Worm (Caenorhabditis elegans) whole organism, L2 larva: Measurements from ENCODE around the gene fbxa-81.
A peak's percentile ranks its signal among the peaks of the same experiment; 100 is the strongest.

Experiments used
- C34F6.9 ChIP-seq: fragments of 150-350 bp; optimal IDR thresholded peaks from 2 replicates; lab custom pipeline; 2014; ENCODE audit warnings: missing biosample characterization, missing genetic modification characterization
- F13H6.1 ChIP-seq: sonication (generic microtip); optimal IDR thresholded peaks from 2 replicates; lab custom pipeline; 2016; ENCODE audit warnings: missing genetic modification characterization, missing compliant biosample characterization
- R02D3.7 ChIP-seq: fragments of 150-350 bp; optimal IDR thresholded peaks from 2 replicates; lab custom pipeline; 2014; ENCODE audit warnings: missing biosample characterization, missing genetic modification characterization
- Y55F3AM.14 ChIP-seq: fragments of 200-800 bp; sonication (Bioruptor generic); optimal IDR thresholded peaks from 2 replicates; lab custom pipeline; 2018; ENCODE audit warnings: mild to moderate bottlenecking, missing genetic modification characterization, missing compliant biosample characterization
- ZK546.5 ChIP-seq: sonication (generic microtip); optimal IDR thresholded peaks from 2 replicates; lab custom pipeline; 2017; ENCODE audit warnings: missing biosample characterization, missing genetic modification characterization
- alr-1 ChIP-seq: fragments of 150-350 bp; optimal IDR thresholded peaks from 2 replicates; lab custom pipeline; 2014; ENCODE audit warnings: missing biosample characterization, missing genetic modification characterization
- aly-2 ChIP-seq: fragments of 150-350 bp; optimal IDR thresholded peaks from 2 replicates; lab custom pipeline; 2014; ENCODE audit warnings: missing biosample characterization, missing genetic modification characterization
- ama-1 ChIP-seq: fragments of 150-350 bp; optimal IDR thresholded peaks from 2 replicates; lab custom pipeline; 2018; ENCODE audit warnings: inconsistent platforms
- blmp-1 ChIP-seq: sonication (generic microtip); optimal IDR thresholded peaks from 2 replicates; lab custom pipeline; 2017; ENCODE audit warnings: missing genetic modification characterization, mild to moderate bottlenecking, missing compliant biosample characterization, antibody characterized with exemption, moderate library complexity; ENCODE audit not compliant: insufficient read depth
- ceh-16 ChIP-seq: fragments of 150-350 bp; optimal IDR thresholded peaks from 2 replicates; lab custom pipeline; 2014; ENCODE audit warnings: missing biosample characterization, missing genetic modification characterization
- ceh-82 ChIP-seq: fragments of 150-350 bp; optimal IDR thresholded peaks from 2 replicates; lab custom pipeline; 2014; ENCODE audit warnings: missing biosample characterization, missing genetic modification characterization
- crh-2 ChIP-seq: sonication (generic microtip); optimal IDR thresholded peaks from 2 replicates; lab custom pipeline; 2017; ENCODE audit warnings: missing biosample characterization, missing genetic modification characterization
- dmd-4 ChIP-seq: sonication (generic microtip); optimal IDR thresholded peaks from 2 replicates; lab custom pipeline; 2017; ENCODE audit warnings: missing biosample characterization, missing genetic modification characterization
- egl-27 ChIP-seq: sonication (generic microtip); optimal IDR thresholded peaks from 3 replicates; lab custom pipeline; 2017; ENCODE audit warnings: missing biosample characterization, missing genetic modification reagents, missing genetic modification characterization
- elt-3 ChIP-seq: sonication (generic microtip); optimal IDR thresholded peaks from 2 replicates; lab custom pipeline; 2017; ENCODE audit warnings: missing biosample characterization, missing genetic modification characterization
- fos-1 ChIP-seq: fragments of 150-350 bp; optimal IDR thresholded peaks from 2 replicates; lab custom pipeline; 2014; ENCODE audit warnings: missing biosample characterization, missing genetic modification characterization
- gmeb-1 ChIP-seq: fragments of 150-350 bp; optimal IDR thresholded peaks from 2 replicates; lab custom pipeline; 2014; ENCODE audit warnings: missing biosample characterization, missing genetic modification characterization
- lin-11 ChIP-seq: fragments of 150-350 bp; sonication (generic microtip); optimal IDR thresholded peaks from 2 replicates; lab custom pipeline; 2014; ENCODE audit warnings: missing biosample characterization, missing genetic modification characterization, inconsistent platforms, mixed read lengths
- lin-13 ChIP-seq: fragments of 150-350 bp; optimal IDR thresholded peaks from 2 replicates; lab custom pipeline; 2014; ENCODE audit warnings: missing biosample characterization, missing genetic modification reagents, missing genetic modification characterization
- lin-39 ChIP-seq: fragments of 150-350 bp; optimal IDR thresholded peaks from 2 replicates; lab custom pipeline; 2014; ENCODE audit warnings: missing biosample characterization, missing genetic modification reagents, missing genetic modification characterization
- lsy-2 ChIP-seq, 2 experiments: fragments of 150-350 bp in 1 of 2; sonication (generic microtip) in 1 of 2; optimal IDR thresholded peaks; 2 replicates each; lab custom pipeline; 2014 to 2017; ENCODE audit warnings: missing biosample characterization in 2 of 2, missing genetic modification characterization in 2 of 2
- mab-5 ChIP-seq: fragments of 150-350 bp; optimal IDR thresholded peaks from 2 replicates; lab custom pipeline; 2014; ENCODE audit warnings: missing biosample characterization, missing genetic modification characterization
- mbf-1 ChIP-seq: sonication (generic microtip); optimal IDR thresholded peaks from 2 replicates; lab custom pipeline; 2017; ENCODE audit warnings: missing biosample characterization, missing genetic modification characterization
- mdl-1 ChIP-seq, 2 experiments: fragments of 150-350 bp in 1 of 2; sonication (generic microtip) in 1 of 2; optimal IDR thresholded peaks; 2 replicates each; lab custom pipeline; 2017; ENCODE audit warnings: missing biosample characterization in 2 of 2, missing genetic modification characterization in 2 of 2
- nhr-10 ChIP-seq: sonication (generic microtip); optimal IDR thresholded peaks from 2 replicates; lab custom pipeline; 2017; ENCODE audit warnings: missing biosample characterization, missing genetic modification characterization
- nhr-11 ChIP-seq: fragments of 150-350 bp; optimal IDR thresholded peaks from 2 replicates; lab custom pipeline; 2014; ENCODE audit warnings: missing biosample characterization, missing genetic modification characterization
- nhr-12 ChIP-seq: fragments of 150-350 bp; optimal IDR thresholded peaks from 2 replicates; lab custom pipeline; 2014; ENCODE audit warnings: missing biosample characterization, missing genetic modification characterization
- nhr-129 ChIP-seq: fragments of 150-350 bp; optimal IDR thresholded peaks from 2 replicates; lab custom pipeline; 2014; ENCODE audit warnings: missing biosample characterization, missing genetic modification characterization
- nhr-21 ChIP-seq: fragments of 150-350 bp; optimal IDR thresholded peaks from 2 replicates; lab custom pipeline; 2014; ENCODE audit warnings: missing biosample characterization, missing genetic modification characterization
- nhr-23 ChIP-seq: fragments of 150-350 bp; optimal IDR thresholded peaks from 2 replicates; lab custom pipeline; 2014; ENCODE audit warnings: missing biosample characterization, missing genetic modification reagents, missing genetic modification characterization
- nhr-237 ChIP-seq: fragments of 150-350 bp; optimal IDR thresholded peaks from 2 replicates; lab custom pipeline; 2014; ENCODE audit warnings: missing biosample characterization, missing genetic modification characterization
- nhr-25 ChIP-seq: fragments of 150-350 bp; sonication (generic microtip); optimal IDR thresholded peaks from 3 replicates; lab custom pipeline; 2014; ENCODE audit warnings: missing biosample characterization, missing genetic modification characterization
- nhr-6 ChIP-seq: fragments of 150-350 bp; optimal IDR thresholded peaks from 2 replicates; lab custom pipeline; 2014; ENCODE audit warnings: missing biosample characterization, missing genetic modification characterization
- nhr-77 ChIP-seq: fragments of 150-350 bp; optimal IDR thresholded peaks from 2 replicates; lab custom pipeline; 2014; ENCODE audit warnings: missing biosample characterization, missing genetic modification characterization
- peb-1 ChIP-seq: fragments of 150-350 bp; optimal IDR thresholded peaks from 2 replicates; lab custom pipeline; 2014; ENCODE audit warnings: missing biosample characterization, missing genetic modification characterization
- sem-4 ChIP-seq: fragments of 150-350 bp; optimal IDR thresholded peaks from 2 replicates; lab custom pipeline; 2014; ENCODE audit warnings: missing biosample characterization, missing genetic modification reagents, missing genetic modification characterization
- sma-3 ChIP-seq: sonication (generic microtip); optimal IDR thresholded peaks from 2 replicates; lab custom pipeline; 2016; ENCODE audit warnings: missing genetic modification reagents, missing genetic modification characterization, missing compliant biosample characterization
- sma-9 ChIP-seq, 2 experiments: fragments of 150-350 bp in 1 of 2; sonication (generic microtip) in 1 of 2; optimal IDR thresholded peaks; 2 replicates each; lab custom pipeline; 2014 to 2016; ENCODE audit warnings: missing genetic modification characterization in 2 of 2, mild to moderate bottlenecking in 1 of 2, missing biosample characterization in 1 of 2, missing compliant biosample characterization in 1 of 2, missing genetic modification reagents in 1 of 2, moderate library complexity in 1 of 2
- snpc-4 ChIP-seq: fragments of 150-350 bp; optimal IDR thresholded peaks from 2 replicates; lab custom pipeline; 2014; ENCODE audit warnings: missing biosample characterization, missing genetic modification characterization
- unc-39 ChIP-seq: fragments of 150-350 bp; optimal IDR thresholded peaks from 2 replicates; lab custom pipeline; 2014; ENCODE audit warnings: missing biosample characterization, missing genetic modification characterization
- unc-55 ChIP-seq: fragments of 150-350 bp; sonication (generic microtip); optimal IDR thresholded peaks from 3 replicates; lab custom pipeline; 2014; ENCODE audit warnings: missing biosample characterization, missing genetic modification reagents, missing genetic modification characterization
- unc-62 ChIP-seq: fragments of 150-350 bp; optimal IDR thresholded peaks from 2 replicates; lab custom pipeline; 2014; ENCODE audit warnings: missing biosample characterization, missing genetic modification reagents, missing genetic modification characterization
- zag-1 ChIP-seq: fragments of 150-350 bp; optimal IDR thresholded peaks from 2 replicates; lab custom pipeline; 2014; ENCODE audit warnings: missing biosample characterization, missing genetic modification characterization
- ztf-11 ChIP-seq: sonication (generic microtip); optimal IDR thresholded peaks from 2 replicates; lab custom pipeline; 2017; ENCODE audit warnings: missing biosample characterization, missing genetic modification characterization
- ztf-4 ChIP-seq: fragments of 150-350 bp; optimal IDR thresholded peaks from 2 replicates; lab custom pipeline; 2014; ENCODE audit warnings: missing biosample characterization, missing genetic modification characterization

The fbxa-81 gene

DNA sequence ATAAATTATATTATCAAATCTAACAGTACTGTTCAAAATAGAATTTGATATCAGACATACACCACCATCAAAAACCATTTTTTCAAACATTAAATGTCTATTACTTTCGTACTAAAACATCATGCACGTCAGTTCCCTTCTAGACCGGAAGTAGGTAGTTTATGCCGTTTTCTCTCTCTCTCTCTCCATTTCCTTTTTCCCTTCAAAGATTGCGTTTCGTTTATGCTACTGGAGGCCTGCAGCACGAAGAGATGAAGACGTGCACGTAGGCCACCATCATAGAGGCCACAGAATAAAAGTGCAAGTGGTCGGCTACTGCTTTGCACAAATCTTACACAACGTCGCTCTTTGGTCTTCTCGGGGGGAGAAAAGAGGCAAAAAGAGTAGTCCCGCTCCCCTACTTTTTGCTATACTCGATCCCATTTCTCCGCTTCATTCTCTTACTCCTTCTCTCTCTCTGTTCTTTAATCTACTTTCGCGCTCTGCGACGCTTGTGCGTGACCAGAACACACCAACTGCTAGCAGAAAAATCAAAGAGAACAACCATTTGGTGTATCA lies 19.6 kb upstream of the fbxa-81 start:
- no peak for TF ChIP-seq unc-39 (tag; lab: Kevin White, UChicago)
- peak; percentile 50 for TF ChIP-seq sma-3 (GFP tag; lab: Kevin White, UChicago)
- TF ChIP-seq lin-13 (GFP tag; lab: Kevin White, UChicago), result peak; percentile 47
- peak; percentile 77 for TF ChIP-seq crh-2 (tag; lab: Kevin White, UChicago)
- peak; percentile 75 for TF ChIP-seq Y55F3AM.14 (GFP tag; lab: Kevin White, UChicago)
- peak; percentile 73 for TF ChIP-seq sem-4
- no peak for TF ChIP-seq dmd-4 (tag; lab: Kevin White, UChicago)
- peak; percentile 30 for TF ChIP-seq lin-11 (tag; lab: Kevin White, UChicago)
- peak; percentile 69 to 82 for TF ChIP-seq mdl-1 (tag; optimal IDR thresholded peaks at IDR 0.05; lab: Kevin White, UChicago)
- no peak for TF ChIP-seq ztf-11 (tag; lab: Kevin White, UChicago)
- TF ChIP-seq blmp-1, result peak; percentile 92
- TF ChIP-seq ceh-16 (tag; lab: Kevin White, UChicago), result peak; percentile 12
- peak; percentile 58 for TF ChIP-seq nhr-6 (tag; lab: Kevin White, UChicago)
- TF ChIP-seq mbf-1 (tag; lab: Kevin White, UChicago), result no peak
- peak; percentile 51 for TF ChIP-seq C34F6.9 (tag; lab: Kevin White, UChicago)
- peak; percentile 79 for TF ChIP-seq nhr-129 (tag; lab: Kevin White, UChicago)
- TF ChIP-seq nhr-12 (tag; lab: Kevin White, UChicago), result no peak
- TF ChIP-seq nhr-25, result peak; percentile 24
- TF ChIP-seq mab-5 (tag; lab: Kevin White, UChicago), result peak; percentile 60
- TF ChIP-seq F13H6.1 (tag; lab: Kevin White, UChicago), result peak; percentile 87
- TF ChIP-seq egl-27 (tag; lab: Kevin White, UChicago), result peak; percentile 74
- TF ChIP-seq lsy-2 (tag; optimal IDR thresholded peaks at IDR 0.05; lab: Kevin White, UChicago), result peak in 1 of 2 experiments; percentile 62
- peak; percentile 46 for TF ChIP-seq fos-1 (tag; lab: Kevin White, UChicago)
- TF ChIP-seq unc-55 (GFP tag; lab: Kevin White, UChicago), result peak; percentile 67
- TF ChIP-seq ztf-4 (tag; lab: Kevin White, UChicago), result peak; percentile 45
- TF ChIP-seq ceh-82, result no peak
- TF ChIP-seq elt-3 (tag; lab: Kevin White, UChicago), result no peak
- TF ChIP-seq nhr-21 (tag; lab: Kevin White, UChicago), result peak; percentile 60
- TF ChIP-seq nhr-11, result no peak
- peak; percentile 87 for TF ChIP-seq zag-1 (tag; lab: Kevin White, UChicago)
- peak; percentile 97 for TF ChIP-seq sma-9 (GFP tag; optimal IDR thresholded peaks at IDR 0.05; lab: Kevin White, UChicago)
- no peak for TF ChIP-seq sma-9 (tag; optimal IDR thresholded peaks at IDR 0.05; lab: Kevin White, UChicago)
- no peak for TF ChIP-seq gmeb-1 (tag; lab: Kevin White, UChicago)

DNA sequence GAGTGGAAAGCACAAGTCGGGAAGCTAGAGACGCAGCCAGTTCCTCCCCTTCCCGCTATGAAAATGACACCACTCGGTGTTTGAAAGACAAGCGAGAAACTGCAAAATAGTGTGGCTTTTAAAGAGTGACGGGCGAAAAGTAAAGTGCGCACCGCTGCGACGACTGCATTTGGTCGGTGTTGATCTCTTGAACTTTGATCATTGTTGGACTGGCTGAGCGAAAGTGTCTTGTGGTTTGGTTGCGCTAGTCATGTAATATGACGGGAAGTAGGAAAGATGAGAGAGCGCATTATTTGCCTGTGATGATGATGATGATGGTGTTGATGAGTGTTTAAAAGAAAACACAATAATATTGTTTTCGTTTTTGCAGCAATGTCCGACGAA lies 18.4 kb upstream of the fbxa-81 start:
- TF ChIP-seq crh-2 (tag; lab: Kevin White, UChicago), result peak; percentile 93
- TF ChIP-seq zag-1 (tag; lab: Kevin White, UChicago), result peak; percentile 78
- peak; percentile 92 for TF ChIP-seq sma-3 (GFP tag; lab: Kevin White, UChicago)
- TF ChIP-seq lin-13 (GFP tag; lab: Kevin White, UChicago), result peak; percentile 74
- TF ChIP-seq fos-1 (tag; lab: Kevin White, UChicago), result peak; percentile 97
- TF ChIP-seq ceh-82, result no peak
- TF ChIP-seq dmd-4 (tag; lab: Kevin White, UChicago), result no peak
- peak; percentile 60 for TF ChIP-seq gmeb-1 (tag; lab: Kevin White, UChicago)
- no peak for TF ChIP-seq peb-1 (tag; lab: Kevin White, UChicago)
- peak; percentile 100 for TF ChIP-seq sma-9 (GFP tag; optimal IDR thresholded peaks at IDR 0.05; lab: Kevin White, UChicago)
- TF ChIP-seq sma-9 (tag; optimal IDR thresholded peaks at IDR 0.05; lab: Kevin White, UChicago), result peak; percentile 90
- peak; percentile 93 for TF ChIP-seq sem-4
- TF ChIP-seq nhr-23 (tag; lab: Kevin White, UChicago), result peak; percentile 22
- TF ChIP-seq snpc-4 (tag; lab: Kevin White, UChicago), result peak; percentile 80
- TF ChIP-seq nhr-6 (tag; lab: Kevin White, UChicago), result peak; percentile 83
- TF ChIP-seq mab-5 (tag; lab: Kevin White, UChicago), result peak; percentile 13
- TF ChIP-seq ZK546.5, result no peak
- peak; percentile 67 for TF ChIP-seq lin-39
- peak; percentile 92 to 93 for TF ChIP-seq mdl-1 (tag; optimal IDR thresholded peaks at IDR 0.05; lab: Kevin White, UChicago)
- TF ChIP-seq blmp-1, result peak; percentile 97
- peak; percentile 92 for TF ChIP-seq unc-55 (GFP tag; lab: Kevin White, UChicago)
- TF ChIP-seq ztf-4 (tag; lab: Kevin White, UChicago), result peak; percentile 88
- peak; percentile 98 for TF ChIP-seq nhr-21 (tag; lab: Kevin White, UChicago)
- peak; percentile 68 for TF ChIP-seq C34F6.9 (tag; lab: Kevin White, UChicago)
- TF ChIP-seq unc-39 (tag; lab: Kevin White, UChicago), result no peak
- peak; percentile 39 for TF ChIP-seq nhr-10 (tag; lab: Kevin White, UChicago)
- no peak for TF ChIP-seq aly-2
- TF ChIP-seq R02D3.7, result no peak
- TF ChIP-seq mbf-1 (tag; lab: Kevin White, UChicago), result no peak
- peak; percentile 76 for TF ChIP-seq lin-11 (tag; lab: Kevin White, UChicago)
- TF ChIP-seq ama-1 (lab: Kevin White, UChicago), result peak; percentile 75
- TF ChIP-seq nhr-25, result peak; percentile 93
- peak; percentile 98 for TF ChIP-seq F13H6.1 (tag; lab: Kevin White, UChicago)
- peak; percentile 81 for TF ChIP-seq Y55F3AM.14 (GFP tag; lab: Kevin White, UChicago)
- TF ChIP-seq unc-62 (GFP tag; lab: Kevin White, UChicago), result peak; percentile 34
- peak; percentile 95 for TF ChIP-seq nhr-129 (tag; lab: Kevin White, UChicago)
- TF ChIP-seq ztf-11 (tag; lab: Kevin White, UChicago), result no peak
- TF ChIP-seq elt-3 (tag; lab: Kevin White, UChicago), result no peak
- peak; percentile 19 for TF ChIP-seq ceh-16 (tag; lab: Kevin White, UChicago)
- TF ChIP-seq nhr-237 (tag; lab: Kevin White, UChicago), result no peak
- TF ChIP-seq lsy-2 (tag; optimal IDR thresholded peaks at IDR 0.05; lab: Kevin White, UChicago), result peak; percentile 42 to 79
- peak; percentile 24 for TF ChIP-seq nhr-77 (tag; lab: Kevin White, UChicago)
- no peak for TF ChIP-seq alr-1 (tag; lab: Kevin White, UChicago)
- TF ChIP-seq nhr-12 (tag; lab: Kevin White, UChicago), result no peak
